Fruit fly (Drosophila melanogaster) whole organism, prepupa: Measurements from ENCODE around the gene ct.

ENCODE experiments used
- Blimp-1 ChIP-seq: fragments of 200-800 bp; sonication (Bioruptor generic); optimal IDR thresholded peaks from 3 replicates; lab custom pipeline; 2017; ENCODE audit warnings: missing biosample characterization, missing genetic modification characterization, mild to moderate bottlenecking, moderate library complexity, missing genetic modification reagents
- CG34406 ChIP-seq: fragments of 200-800 bp; sonication (Bioruptor generic); optimal IDR thresholded peaks from 3 replicates; lab custom pipeline; 2016; ENCODE audit warnings: missing biosample characterization, missing genetic modification characterization
- CG6792 ChIP-seq: fragments of 200-800 bp; sonication (Bioruptor generic); optimal IDR thresholded peaks from 3 replicates; lab custom pipeline; 2016; ENCODE audit warnings: missing biosample characterization, missing genetic modification characterization
- CG8119 ChIP-seq: fragments of 200-800 bp; sonication (Bioruptor generic); IDR thresholded peaks from 3 replicates; pipeline ENCODE4 v1.3.6; 2022; ENCODE audit warnings: missing biosample characterization, missing genetic modification characterization
- CG8319 ChIP-seq: fragments of 200-800 bp; sonication (Bioruptor generic); optimal IDR thresholded peaks from 3 replicates; lab custom pipeline; 2016; ENCODE audit warnings: missing biosample characterization, missing genetic modification characterization
- Eip78C ChIP-seq: fragments of 200-800 bp; sonication (Bioruptor generic); peaks from one replicate; lab custom pipeline; 2016; ENCODE audit warnings: missing biosample characterization, missing genetic modification characterization
- Ets21C ChIP-seq: fragments of 200-800 bp; sonication (Bioruptor generic); optimal IDR thresholded peaks from 3 replicates; lab custom pipeline; 2016; ENCODE audit warnings: missing biosample characterization, missing genetic modification characterization
- Gug ChIP-seq: fragments of 200-800 bp; sonication (Bioruptor generic); IDR thresholded peaks from 2 replicates; pipeline ENCODE4 v1.3.6; 2022; ENCODE audit warnings: missing biosample characterization, missing genetic modification characterization
- OdsH ChIP-seq: fragments of 200-800 bp; sonication (Bioruptor generic); optimal IDR thresholded peaks from 3 replicates; lab custom pipeline; 2016; ENCODE audit warnings: missing biosample characterization, missing genetic modification characterization
- acj6 ChIP-seq: fragments of 200-800 bp; sonication (Bioruptor generic); optimal IDR thresholded peaks from 3 replicates; lab custom pipeline; 2016; ENCODE audit warnings: missing biosample characterization, missing genetic modification characterization
- cyc ChIP-seq: fragments of 200-800 bp; sonication (Bioruptor generic); optimal IDR thresholded peaks from 3 replicates; lab custom pipeline; 2016; ENCODE audit warnings: missing biosample characterization, missing genetic modification characterization
- fd59A ChIP-seq: fragments of 200-800 bp; sonication (Bioruptor generic); optimal IDR thresholded peaks from 2 replicates; lab custom pipeline; 2017; ENCODE audit warnings: missing biosample characterization, mild to moderate bottlenecking, missing genetic modification characterization, missing genetic modification reagents
- fd85E ChIP-seq: fragments of 200-800 bp; sonication (Bioruptor generic); optimal IDR thresholded peaks from 3 replicates; lab custom pipeline; 2016; ENCODE audit warnings: missing biosample characterization, missing genetic modification characterization
- fkh ChIP-seq: fragments of 200-800 bp; sonication (Bioruptor generic); optimal IDR thresholded peaks from 3 replicates; lab custom pipeline; 2017; ENCODE audit warnings: missing biosample characterization, mild to moderate bottlenecking, missing genetic modification characterization, moderate library complexity

dm6 chrX:7688871-7689270 is 80.6 kb downstream of the ct start:
- TF ChIP-seq fd85E (GFP tag; lab: Kevin White, UChicago) (no peak), CG6792 (GFP tag; lab: Kevin White, UChicago) (no peak), Blimp-1 (GFP tag; lab: Kevin White, UChicago) (no peak), CG34406 (GFP tag; lab: Kevin White, UChicago) (no peak), OdsH (GFP tag; lab: Kevin White, UChicago) (no peak), cyc (GFP tag; lab: Kevin White, UChicago) (no peak), acj6 (GFP tag; lab: Kevin White, UChicago) (no peak), Ets21C (no peak), CG8119 (GFP tag; lab: Robert Waterston, UW) (no peak), fkh (GFP tag; lab: Kevin White, UChicago) (no peak), CG8319 (GFP tag; lab: Kevin White, UChicago) (no peak), fd59A (GFP tag; lab: Kevin White, UChicago) (no peak), Eip78C (GFP tag; lab: Kevin White, UChicago) (no peak), Gug (GFP tag; lab: Robert Waterston, UW) (no peak)
